Fruit fly (Drosophila melanogaster): ENCODE data around the gene slif.

slif gene

dm6 chr3L:22871845-22872361 lies 8.9 kb upstream of the slif start, which contains the start of the genes CG11109 and Arf1 (continued):
- TF ChIP-seq CG15336 (GFP tag; IDR thresholded peaks at IDR 0.05), result no peak
- TF ChIP-seq CG16779 (tag; optimal IDR thresholded peaks at IDR 0.05), result no peak
- TF ChIP-seq CG6792 (GFP tag; optimal IDR thresholded peaks at IDR 0.05), result no peak
- no peak for TF ChIP-seq Lpt (GFP tag; optimal IDR thresholded peaks at IDR 0.05)
- no peak for TF ChIP-seq CG11902 (GFP tag; optimal IDR thresholded peaks at IDR 0.05)
- TF ChIP-seq Sox14 (GFP tag; optimal IDR thresholded peaks at IDR 0.05), result no peak
- TF ChIP-seq CG10631 (GFP tag; optimal IDR thresholded peaks at IDR 0.05), result no peak
- no peak for TF ChIP-seq CG9139 (GFP tag; optimal IDR thresholded peaks at IDR 0.05)
- no peak for TF ChIP-seq Sox102F (GFP tag; optimal IDR thresholded peaks at IDR 0.05)
- TF ChIP-seq ss (GFP tag; optimal IDR thresholded peaks at IDR 0.05), result peak in 1 of 2 experiments; percentile 15
- no peak for TF ChIP-seq CG3919 (GFP tag; optimal IDR thresholded peaks at IDR 0.05)
- no peak for TF ChIP-seq Sox15 (GFP tag; optimal IDR thresholded peaks at IDR 0.05)
- 0 out of 3 replicates have a peak, but pooled peaks have one; percentile 27 for TF ChIP-seq CG8119 (GFP tag; IDR thresholded peaks at IDR 0.05)
- TF ChIP-seq esn (GFP tag; optimal IDR thresholded peaks at IDR 0.05), result peak; percentile 18
- TF ChIP-seq Blimp-1 (GFP tag; optimal IDR thresholded peaks at IDR 0.05), result no peak
- TF ChIP-seq Ets96B (tag; optimal IDR thresholded peaks at IDR 0.05), result no peak
- TF ChIP-seq Smox (GFP tag; optimal IDR thresholded peaks at IDR 0.05), result no peak
- TF ChIP-seq CG11762 (GFP tag; optimal IDR thresholded peaks at IDR 0.05; ENCODE audit: insufficient read depth), result no peak
- TF ChIP-seq CG6163 (GFP tag; IDR thresholded peaks at IDR 0.05), result peak; percentile 23; the same call in 1 of the 3 replicates
- no peak for TF ChIP-seq Ets21C (GFP tag; optimal IDR thresholded peaks at IDR 0.05)
- no peak for TF ChIP-seq CG34406 (GFP tag; optimal IDR thresholded peaks at IDR 0.05)
- peak; percentile 15 for TF ChIP-seq CG1621 (tag; optimal IDR thresholded peaks at IDR 0.05)
- no peak for TF ChIP-seq CG6276 (GFP tag; optimal IDR thresholded peaks at IDR 0.05)
- TF ChIP-seq CG31627 (GFP tag; optimal IDR thresholded peaks at IDR 0.05), result peak; percentile 3

DNA sequence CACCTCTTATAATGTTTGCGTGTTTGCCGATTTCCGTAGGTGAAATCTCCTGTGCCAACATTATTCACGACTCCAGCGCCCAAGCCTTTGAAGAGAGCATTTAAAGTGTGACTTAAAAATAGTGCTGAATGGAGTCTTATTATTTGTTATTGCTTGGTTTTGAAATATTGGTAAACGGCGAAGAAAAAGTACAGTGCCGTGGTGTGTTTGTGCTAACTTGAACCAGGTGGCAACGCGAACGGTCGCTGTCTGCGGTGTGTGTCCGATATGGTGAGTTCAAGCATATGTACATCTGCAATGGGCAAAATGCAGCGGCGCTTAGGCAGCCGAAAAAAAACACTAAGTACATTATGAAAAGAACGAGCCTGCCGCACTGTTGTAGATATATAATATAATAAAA lies 2.9 kb upstream of the slif start:
- no peak for TF ChIP-seq Hr38 (GFP tag; optimal IDR thresholded peaks at IDR 0.05)
- TF ChIP-seq Sox102F (GFP tag; optimal IDR thresholded peaks at IDR 0.05), result no peak
- no peak for TF ChIP-seq CG6792 (GFP tag; optimal IDR thresholded peaks at IDR 0.05)
- TF ChIP-seq Eip93F (GFP tag; optimal IDR thresholded peaks at IDR 0.05), result peak; percentile 18
- TF ChIP-seq CG16779 (tag; optimal IDR thresholded peaks at IDR 0.05), result peak; percentile 8
- no peak for TF ChIP-seq Sox15 (GFP tag; optimal IDR thresholded peaks at IDR 0.05)
- TF ChIP-seq pdm3 (GFP tag; optimal IDR thresholded peaks at IDR 0.05), result no peak
- TF ChIP-seq CG34406 (GFP tag; optimal IDR thresholded peaks at IDR 0.05), result no peak
- TF ChIP-seq lz (GFP tag; optimal IDR thresholded peaks at IDR 0.05), result no peak
- no peak for TF ChIP-seq CG11902 (GFP tag; optimal IDR thresholded peaks at IDR 0.05)
- TF ChIP-seq spab (GFP tag; optimal IDR thresholded peaks at IDR 0.05), result no peak
- no peak for TF ChIP-seq CG6854 (GFP tag; optimal IDR thresholded peaks at IDR 0.05)
- TF ChIP-seq CG10669 (GFP tag; optimal IDR thresholded peaks at IDR 0.05), result no peak
- no peak for TF ChIP-seq CG15336 (GFP tag; IDR thresholded peaks at IDR 0.05)
- 0 out of 3 replicates have a peak, but pooled peaks have one; percentile 10 for TF ChIP-seq CG6163 (GFP tag; IDR thresholded peaks at IDR 0.05)

- TF ChIP-seq CG10669 (GFP tag; optimal IDR thresholded peaks at IDR 0.05) (peak; percentile 100), CG11294 (GFP tag; IDR thresholded peaks at IDR 0.05) (peak; percentile 99), vri (GFP tag; optimal IDR thresholded peaks at IDR 0.05) (peak; percentile 100), Gug (GFP tag; IDR thresholded peaks at IDR 0.05) (peak; percentile 100), esn (GFP tag; optimal IDR thresholded peaks at IDR 0.05) (peak; percentile 100), CG8319 (GFP tag; optimal IDR thresholded peaks at IDR 0.05) (peak; percentile 100), Eip93F (GFP tag; optimal IDR thresholded peaks at IDR 0.05) (peak; percentile 100), Ets21C (GFP tag; optimal IDR thresholded peaks at IDR 0.05) (peak; percentile 100), Ets96B (tag; optimal IDR thresholded peaks at IDR 0.05) (peak; percentile 100), CG6792 (GFP tag; optimal IDR thresholded peaks at IDR 0.05) (peak; percentile 100), salr (GFP tag; optimal IDR thresholded peaks at IDR 0.05) (peak; percentile 100), Sox14 (GFP tag; optimal IDR thresholded peaks at IDR 0.05) (peak; percentile 100), Eip78C (GFP tag) (peak; percentile 100), achi (GFP tag; optimal IDR thresholded peaks at IDR 0.05) (peak; percentile 99), fkh (GFP tag; optimal IDR thresholded peaks at IDR 0.05) (peak; percentile 96), CG7368 (GFP tag; optimal IDR thresholded peaks at IDR 0.05) (peak; percentile 100), dac (GFP tag; optimal IDR thresholded peaks at IDR 0.05) (peak; percentile 100), CG4318 (GFP tag; optimal IDR thresholded peaks at IDR 0.05) (peak; percentile 100), Hr4 (GFP tag; optimal IDR thresholded peaks at IDR 0.05) (peak; percentile 100), CG34406 (GFP tag; optimal IDR thresholded peaks at IDR 0.05) (peak; percentile 100), acj6 (GFP tag; optimal IDR thresholded peaks at IDR 0.05) (peak; percentile 100), CG11902 (GFP tag; optimal IDR thresholded peaks at IDR 0.05) (peak; percentile 100), CG6163 (GFP tag; IDR thresholded peaks at IDR 0.05) (peak; percentile 100), Met (GFP tag; optimal IDR thresholded peaks at IDR 0.05) (peak; percentile 100), CG6854 (GFP tag; optimal IDR thresholded peaks at IDR 0.05) (peak; percentile 100), Blimp-1 (GFP tag; optimal IDR thresholded peaks at IDR 0.05) (peak; percentile 98)
Measured at dm6 chr3L:22878723-22879343, 2.0 kb upstream of the slif start, which contains the start of the genes Chro and Ssl1. Chro (minus strand) TSS chr3L:22878984. Ssl1 (plus strand) TSS chr3L:22879089.
